Worm (Caenorhabditis elegans) whole organism, L4 larva: Measurements from ENCODE around the gene W05H9.4.
A peak's percentile ranks its signal among the peaks of the same experiment; 100 is the strongest.

Experiments
- aha-1 ChIP-seq: fragments of 150-350 bp; peaks from one replicate; lab custom pipeline; 2014; ENCODE audit warnings: missing biosample characterization, missing genetic modification characterization
- nhr-11 ChIP-seq: fragments of 150-350 bp; optimal IDR thresholded peaks from 2 replicates; lab custom pipeline; 2014; ENCODE audit warnings: missing biosample characterization, missing genetic modification characterization
- pha-4 ChIP-seq, 2 experiments: fragments of 150-350 bp in 1 of 2; fragments of 200-800 bp in 1 of 2; sonication (Bioruptor generic) in 1 of 2; IDR thresholded peaks in 1 of 2; optimal IDR thresholded peaks in 1 of 2; 2 replicates each; pipeline versions ENCODE4 v1.3.6 to Lab custom; 2014 to 2022; ENCODE audit warnings: missing genetic modification characterization in 2 of 2, missing genetic modification reagents in 2 of 2, missing biosample characterization in 1 of 2, missing compliant biosample characterization in 1 of 2
- skn-1 ChIP-seq: fragments of 150-350 bp; optimal IDR thresholded peaks from 2 replicates; lab custom pipeline; 2014; ENCODE audit warnings: missing biosample characterization, missing genetic modification characterization
- unc-62 ChIP-seq, 3 experiments: fragments of 150-350 bp in 1 of 3; sonication (generic microtip); optimal IDR thresholded peaks in 2 of 3; peaks in 1 of 3; 1 replicate in 1 of 3; 2 replicates in 2 of 3; lab custom pipeline; 2014 to 2017; ENCODE audit warnings: missing biosample characterization in 3 of 3, missing genetic modification characterization in 3 of 3, missing genetic modification reagents in 3 of 3, missing genotype in 1 of 3
- zip-11 ChIP-seq: fragments of 200-800 bp; sonication (Bioruptor generic); IDR thresholded peaks from 2 replicates; pipeline ENCODE4 v1.3.6; 2022; ENCODE audit warnings: missing genetic modification characterization, missing compliant biosample characterization

DNA sequence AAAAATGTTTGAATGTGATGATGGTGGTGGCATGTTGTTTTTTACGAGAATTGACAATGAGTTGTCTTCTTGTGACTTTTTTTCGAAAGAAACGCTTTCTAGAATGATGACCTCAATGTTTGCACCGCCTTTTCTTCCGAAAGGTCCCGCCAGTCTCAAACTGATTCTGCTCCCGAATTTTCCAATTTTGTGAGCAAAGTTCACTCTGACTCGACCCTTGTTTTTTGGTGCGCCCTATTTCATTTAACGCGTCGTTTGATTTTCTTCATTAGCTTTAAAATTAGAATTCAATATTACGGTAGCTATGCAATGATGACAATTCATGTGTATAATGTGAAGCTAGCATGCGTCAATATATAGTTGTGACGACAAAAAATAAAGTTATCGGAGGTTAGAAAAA, 32.8 kb upstream of the W05H9.4 start, which contains the start of gene lite-1:
- TF ChIP-seq zip-11 (GFP tag; lab: Robert Waterston, UW) (no peak), aha-1 (no peak), unc-62 (GFP tag; optimal IDR thresholded peaks at IDR 0.05 in 1 of 2; lab: Kevin White, UChicago) (peak in 1 of 2 experiments; percentile 73), unc-62 (tag; optimal IDR thresholded peaks at IDR 0.05; lab: Kevin White, UChicago) (no peak), pha-4 (GFP tag; IDR thresholded peaks at IDR 0.05; lab: Robert Waterston, UW) (no peak), pha-4 (tag; optimal IDR thresholded peaks at IDR 0.05; lab: Kevin White, UChicago) (no peak), nhr-11 (tag; lab: Kevin White, UChicago) (no peak), skn-1 (tag; lab: Kevin White, UChicago) (no peak)
